Fruit fly (Drosophila melanogaster) Kc167 (cell line): ENCODE measurements around the gene GABA-B-R1.

Source experiments
- Myc ChIP-seq: fragments of >200 bp; optimal IDR thresholded peaks from 2 replicates; lab custom pipeline; 2017; ENCODE audit warnings: missing external identifiers
- Sin3A ChIP-seq: fragments of >200 bp; optimal IDR thresholded peaks from 2 replicates; lab custom pipeline; 2018; ENCODE audit warnings: missing external identifiers
- h ChIP-seq: fragments of >200 bp; optimal IDR thresholded peaks from 3 replicates; lab custom pipeline; 2018; ENCODE audit warnings: missing external identifiers
- insv ChIP-seq: fragments of >200 bp; optimal IDR thresholded peaks from 3 replicates; lab custom pipeline; 2018; ENCODE audit warnings: missing external identifiers
- psq ChIP-seq: fragments of >200 bp; optimal IDR thresholded peaks from 2 replicates; lab custom pipeline; 2017; ENCODE audit warnings: missing external identifiers
- ttk ChIP-seq: sonication (Bioruptor generic); optimal IDR thresholded peaks from 2 replicates; lab custom pipeline; 2017; ENCODE audit warnings: missing external identifiers

GABA-B-R1 gene

dm6 chr2L:15057225-15058117 is 41.3 kb downstream of the GABA-B-R1 start, which contains the start of gene ck:
TSS of gene ck (minus strand) at chr2L:15057862.
- TF ChIP-seq Sin3A = no peak
- no peak for TF ChIP-seq ttk (lab: Kevin White, UChicago)
- no peak for TF ChIP-seq h (lab: Kevin White, UChicago)
- TF ChIP-seq insv (lab: Kevin White, UChicago) = no peak
- TF ChIP-seq Myc (lab: Kevin White, UChicago) = no peak
- TF ChIP-seq psq = no peak

DNA sequence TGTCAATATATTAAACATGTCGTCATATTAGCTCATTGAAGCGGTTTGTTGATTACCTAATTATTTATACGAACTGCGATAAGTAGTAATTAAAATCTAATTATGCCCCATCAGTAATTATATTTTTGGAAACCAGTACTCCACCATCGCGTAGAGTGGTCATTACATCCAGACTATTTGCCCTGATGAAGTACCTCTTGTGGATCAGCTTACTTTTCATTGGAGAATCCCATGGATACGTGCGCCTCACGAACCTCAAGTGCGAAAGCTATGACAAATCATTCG is 41.9 kb downstream of the GABA-B-R1 start, which contains the start of gene CG33679:
Gene CG33679, plus strand, starts transcription at position 186 of the 285 bp plus-strand sequence.
- TF ChIP-seq insv (lab: Kevin White, UChicago) (no peak), ttk (lab: Kevin White, UChicago) (no peak), Sin3A (no peak), h (lab: Kevin White, UChicago) (no peak), psq (no peak), Myc (lab: Kevin White, UChicago) (no peak)

DNA sequence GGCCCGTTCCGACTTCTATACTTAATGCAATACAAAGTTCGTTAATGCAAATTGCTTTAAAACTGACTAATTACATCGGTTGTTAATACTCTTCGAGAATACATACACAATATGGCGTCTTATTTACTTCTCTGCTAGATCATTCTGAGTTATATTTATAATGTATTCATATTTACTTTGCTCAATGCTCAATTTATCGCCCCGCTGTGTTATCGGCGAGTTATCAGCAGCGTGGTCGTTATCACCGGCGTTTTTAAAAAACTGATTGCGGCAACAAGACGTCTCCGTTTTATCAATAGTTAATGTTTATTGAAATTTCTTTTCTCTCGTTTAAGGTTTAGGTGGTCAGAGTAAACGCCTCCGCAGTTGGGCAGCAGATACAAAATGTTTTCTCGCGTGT is 42.9 kb downstream of the GABA-B-R1 start:
- TF ChIP-seq ttk (lab: Kevin White, UChicago) = no peak
- no peak for TF ChIP-seq psq
- TF ChIP-seq insv (lab: Kevin White, UChicago) = no peak
- no peak for TF ChIP-seq h (lab: Kevin White, UChicago)
- TF ChIP-seq Sin3A = no peak
- TF ChIP-seq Myc (lab: Kevin White, UChicago) = no peak

dm6 chr2L:15060580-15061005 is 44.5 kb downstream of the GABA-B-R1 start, which contains the start of gene TfIIS:
TSS of gene TfIIS (minus strand) at chr2L:15060757.
- TF ChIP-seq psq (no peak), h (lab: Kevin White, UChicago) (no peak), insv (lab: Kevin White, UChicago) (no peak), Myc (lab: Kevin White, UChicago) (no peak)

DNA sequence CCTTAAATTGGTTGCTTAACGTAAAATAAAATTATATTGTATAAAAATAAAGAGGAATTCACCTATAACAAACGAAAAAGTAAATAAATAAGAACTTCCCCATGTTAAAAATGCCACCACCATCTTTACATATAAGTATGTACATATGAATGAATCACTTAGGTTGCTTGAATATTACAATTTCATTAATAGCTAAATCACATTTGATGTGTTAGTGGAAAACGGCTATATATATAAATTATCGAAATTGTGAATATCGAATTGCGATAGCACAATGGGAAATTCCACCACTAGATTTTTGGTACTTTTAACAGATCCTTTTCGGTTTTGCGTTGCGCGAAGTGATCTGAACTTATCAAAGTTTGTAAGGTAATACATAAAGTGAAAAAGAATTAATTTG is 45.2 kb downstream of the GABA-B-R1 start, which contains the start of the genes solo and vas:
Gene solo, plus strand, starts transcription at position 289 of the 400 bp plus-strand sequence.
Gene vas, plus strand, starts transcription at position 289 of the 400 bp plus-strand sequence.
- TF ChIP-seq h (lab: Kevin White, UChicago) (no peak), Myc (lab: Kevin White, UChicago) (no peak), ttk (lab: Kevin White, UChicago) (no peak), Sin3A (no peak), insv (lab: Kevin White, UChicago) (no peak), psq (no peak)

DNA sequence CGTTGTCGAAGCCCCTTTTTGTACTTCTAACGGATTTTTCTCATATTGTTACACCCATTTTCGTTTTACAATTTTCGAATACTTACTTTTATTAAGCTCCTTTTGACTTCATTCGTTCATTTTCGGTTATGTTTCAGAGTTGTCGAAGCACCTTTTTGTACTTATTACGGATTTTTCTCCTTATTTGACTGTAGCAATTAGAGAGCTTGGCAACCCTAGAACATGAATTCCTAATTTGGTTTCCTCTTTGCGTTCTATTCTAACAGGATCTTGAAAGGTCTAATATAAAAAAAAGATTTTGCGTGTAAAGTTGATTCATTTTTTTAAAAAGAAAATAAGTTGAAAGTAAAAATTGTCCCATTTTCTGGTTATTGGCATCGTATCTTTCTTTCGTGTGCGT is 46.0 kb downstream of the GABA-B-R1 start:
- TF ChIP-seq insv (lab: Kevin White, UChicago) (no peak), Sin3A (no peak), Myc (lab: Kevin White, UChicago) (no peak), psq (no peak), ttk (lab: Kevin White, UChicago) (no peak)

DNA sequence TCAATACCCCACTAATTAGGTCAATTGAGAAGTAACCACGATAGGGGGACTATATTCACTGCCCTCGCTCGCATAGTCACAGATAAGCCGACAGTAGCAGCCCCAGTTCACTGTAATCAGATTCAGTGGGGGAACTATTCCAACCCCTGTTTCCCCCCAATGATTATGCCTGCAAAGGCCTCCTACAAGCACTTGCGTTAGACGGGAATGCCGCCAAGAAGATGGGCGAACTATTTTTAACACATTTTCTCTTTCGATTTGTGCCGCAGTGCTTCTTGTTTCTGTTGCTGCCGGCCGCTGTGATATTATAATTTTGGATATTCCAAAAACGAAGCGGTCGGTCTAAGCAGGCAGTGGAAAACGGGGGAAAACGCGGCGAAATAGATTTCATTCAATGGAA is 49.5 kb downstream of the GABA-B-R1 start:
- TF ChIP-seq Sin3A = no peak
- no peak for TF ChIP-seq h (lab: Kevin White, UChicago)
- TF ChIP-seq ttk (lab: Kevin White, UChicago) = no peak

DNA sequence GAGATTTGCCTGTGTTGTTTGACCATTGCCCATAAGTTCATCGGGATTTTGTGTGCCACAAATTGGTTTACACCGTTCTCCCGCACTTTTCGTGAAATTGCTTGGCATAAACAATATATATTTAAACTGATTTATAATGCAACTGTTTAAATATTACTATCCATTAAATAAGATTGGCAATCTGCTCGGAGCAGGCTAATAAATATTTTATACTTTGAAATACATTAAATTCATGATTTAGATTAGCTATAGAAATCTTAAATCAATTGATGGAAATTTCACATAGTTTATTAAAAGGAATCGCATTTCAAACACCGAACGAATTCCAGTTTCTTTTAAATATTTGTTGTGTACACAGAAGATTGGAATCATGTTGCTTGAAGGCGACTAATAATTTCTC is 50.0 kb downstream of the GABA-B-R1 start:
- TF ChIP-seq ttk (lab: Kevin White, UChicago) = no peak
- no peak for TF ChIP-seq Myc (lab: Kevin White, UChicago)
- no peak for TF ChIP-seq insv (lab: Kevin White, UChicago)
- TF ChIP-seq psq = no peak
- no peak for TF ChIP-seq Sin3A
- no peak for TF ChIP-seq h (lab: Kevin White, UChicago)

- TF ChIP-seq Sin3A (no peak), ttk (lab: Kevin White, UChicago) (no peak)
Observed at dm6 chr2L:15067832-15068231, 51.7 kb downstream of the GABA-B-R1 start.

DNA sequence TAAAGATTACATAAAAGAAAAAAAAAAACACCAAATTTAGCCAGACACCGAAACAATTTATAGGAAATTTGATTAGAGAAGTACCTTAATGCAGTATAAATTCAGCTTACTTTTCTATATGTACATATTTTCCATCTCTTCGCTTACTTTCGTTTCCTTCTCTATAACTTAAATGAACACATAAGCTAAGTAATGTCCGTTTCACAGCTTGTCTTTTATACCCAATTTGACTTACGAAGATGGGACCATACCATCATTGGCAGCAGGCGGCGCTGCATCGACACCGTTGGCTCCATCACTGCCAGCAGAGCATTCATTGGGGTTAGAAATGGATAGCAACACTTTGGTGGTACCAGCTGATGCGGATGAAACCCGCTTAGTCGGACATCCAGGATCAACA is 54.1 kb downstream of the GABA-B-R1 start, which contains the start of gene vig:
Gene vig, minus strand, starts transcription at position 101 of the 400 bp plus-strand sequence.
- TF ChIP-seq Sin3A = no peak

- no peak for TF ChIP-seq Sin3A
- TF ChIP-seq Myc (lab: Kevin White, UChicago) = no peak
- TF ChIP-seq h (lab: Kevin White, UChicago) = no peak
- no peak for TF ChIP-seq ttk (lab: Kevin White, UChicago)
- TF ChIP-seq psq = no peak
- TF ChIP-seq insv (lab: Kevin White, UChicago) = no peak
Observed at dm6 chr2L:15074465-15074864, 58.3 kb downstream of the GABA-B-R1 start, which contains the start of gene wwk. TSS of gene wwk (plus strand) at chr2L:15074776.
